Worm (Caenorhabditis elegans) whole organism, midembryonic: ENCODE data around the gene ipla-3.
A peak's percentile ranks its signal among the peaks of the same experiment; 100 is the strongest.

Source experiments
- T22C8.4 ChIP-seq: fragments of 200-800 bp; sonication (Bioruptor generic); IDR thresholded peaks from 2 replicates; pipeline ENCODE4 v1.3.6; 2022; ENCODE audit warnings: missing genetic modification characterization, missing compliant biosample characterization
- cog-1 ChIP-seq: sonication (generic microtip); optimal IDR thresholded peaks from 2 replicates; lab custom pipeline; 2016; ENCODE audit warnings: missing genetic modification characterization, missing compliant biosample characterization
- flt-1 ChIP-seq: fragments of 200-800 bp; sonication (Bioruptor generic); IDR thresholded peaks from 2 replicates; pipeline ENCODE4 v1.3.6; 2022; ENCODE audit warnings: missing genetic modification characterization, missing compliant biosample characterization
- klf-2 ChIP-seq: fragments of 200-800 bp; sonication (Bioruptor generic); conservative IDR thresholded peaks from 2 replicates; pipeline ENCODE4 v1.3.6; 2022; ENCODE audit warnings: missing genetic modification reagents, missing genetic modification characterization, missing compliant biosample characterization
- med-1 ChIP-seq: sonication (generic microtip); optimal IDR thresholded peaks from 2 replicates; lab custom pipeline; 2017; ENCODE audit warnings: missing genetic modification characterization, mild to moderate bottlenecking, missing compliant biosample characterization, antibody characterized with exemption, missing genetic modification reagents; ENCODE audit not compliant: insufficient read depth
- ref-1 ChIP-seq: fragments of 200-800 bp; sonication (Bioruptor generic); conservative IDR thresholded peaks from 2 replicates; pipeline ENCODE4 v1.3.6; 2022; ENCODE audit warnings: missing genetic modification reagents, missing genetic modification characterization, missing compliant biosample characterization
- tab-1 ChIP-seq: fragments of 200-800 bp; sonication (Bioruptor generic); IDR thresholded peaks from 2 replicates; pipeline ENCODE4 v1.3.6; 2022; ENCODE audit warnings: missing genetic modification characterization, missing compliant biosample characterization
- ztf-23 ChIP-seq: fragments of 200-800 bp; sonication (Bioruptor generic); IDR thresholded peaks from 2 replicates; pipeline ENCODE4 v1.3.6; 2022; ENCODE audit warnings: missing genetic modification reagents, missing genetic modification characterization, missing compliant biosample characterization
- ztf-29 ChIP-seq: fragments of 200-800 bp; sonication (Bioruptor generic); IDR thresholded peaks from 2 replicates; pipeline ENCODE4 v1.3.6; 2022; ENCODE audit warnings: missing genetic modification reagents, missing genetic modification characterization, missing compliant biosample characterization

The ipla-3 gene

DNA sequence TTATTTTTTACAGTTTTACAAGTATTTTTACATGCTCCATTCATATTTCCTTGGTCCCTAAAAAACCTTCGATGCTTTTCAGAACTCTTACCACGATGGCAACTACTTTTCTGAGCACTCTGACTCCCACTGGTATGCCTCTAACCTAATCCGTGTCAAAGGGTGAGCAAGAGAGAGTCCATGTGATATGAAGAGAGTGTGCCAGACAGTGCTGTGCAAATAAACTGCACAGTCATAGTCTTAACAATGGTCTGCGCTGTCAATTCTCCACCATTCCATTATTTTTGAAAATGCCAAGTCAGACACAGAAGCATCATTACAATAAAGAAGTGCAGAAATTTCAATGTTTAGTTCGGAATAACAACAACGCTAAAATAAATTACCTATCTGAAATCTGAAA is 16.2 kb upstream of the ipla-3 start:
- TF ChIP-seq cog-1 (tag; lab: Kevin White, UChicago) (no peak), T22C8.4 (GFP tag; lab: Robert Waterston, UW) (no peak)

DNA sequence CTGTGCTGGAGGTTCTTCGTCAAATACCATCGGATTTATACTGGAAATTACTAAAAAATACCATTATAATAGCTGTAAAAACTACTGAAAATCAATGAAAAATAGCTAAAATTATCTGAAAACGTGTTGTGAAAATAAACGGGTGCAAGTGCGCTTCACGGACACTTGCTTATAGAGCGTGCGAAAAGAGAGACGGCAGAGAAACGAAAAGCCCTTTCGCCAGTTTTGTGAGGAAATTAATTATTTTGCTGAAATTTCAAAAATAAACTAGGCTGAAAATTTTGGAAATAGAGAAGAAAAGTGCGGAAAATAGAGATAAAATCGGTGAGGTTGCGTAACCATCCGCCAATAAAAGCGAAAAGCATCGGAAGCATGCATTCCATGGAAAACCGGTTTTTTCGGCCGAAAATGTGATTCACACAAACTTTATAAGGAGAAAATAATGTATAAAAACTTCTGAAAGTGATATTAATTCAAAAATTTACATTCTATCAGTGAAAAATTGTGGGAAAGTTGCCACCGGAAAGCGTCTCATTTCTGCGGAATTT is 15.3 kb upstream of the ipla-3 start, which contains the start of gene dnj-25:
TSS of gene dnj-25 (minus strand) at position 57 of the 548 bp plus-strand sequence.
- TF ChIP-seq ref-1 (GFP tag; lab: Robert Waterston, UW) = no peak
- no peak for TF ChIP-seq T22C8.4 (GFP tag; lab: Robert Waterston, UW)
- no peak for TF ChIP-seq ztf-23 (GFP tag; lab: Robert Waterston, UW)

DNA sequence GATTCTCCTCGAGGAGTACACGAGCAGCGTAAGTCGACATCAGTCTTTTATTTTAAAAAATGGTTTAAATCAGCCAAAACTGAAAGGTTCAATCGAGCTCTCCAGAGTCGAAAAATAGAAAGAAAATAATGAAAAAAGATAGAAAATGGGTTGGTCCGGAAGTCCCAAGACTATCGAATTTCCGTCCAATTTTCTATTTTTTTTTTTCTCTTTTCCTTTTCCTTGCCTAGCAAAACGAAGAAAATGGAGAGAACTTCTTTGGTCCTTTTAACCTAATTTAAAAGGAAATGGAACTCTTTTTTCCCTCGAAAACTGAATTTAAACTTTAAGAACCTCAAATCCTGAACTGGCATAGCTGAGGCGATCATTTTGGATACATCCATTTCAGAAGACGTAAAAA is 10.3 kb upstream of the ipla-3 start:
- no peak for TF ChIP-seq klf-2
- no peak for TF ChIP-seq tab-1
- TF ChIP-seq ztf-29 (GFP tag; lab: Robert Waterston, UW) = no peak

DNA sequence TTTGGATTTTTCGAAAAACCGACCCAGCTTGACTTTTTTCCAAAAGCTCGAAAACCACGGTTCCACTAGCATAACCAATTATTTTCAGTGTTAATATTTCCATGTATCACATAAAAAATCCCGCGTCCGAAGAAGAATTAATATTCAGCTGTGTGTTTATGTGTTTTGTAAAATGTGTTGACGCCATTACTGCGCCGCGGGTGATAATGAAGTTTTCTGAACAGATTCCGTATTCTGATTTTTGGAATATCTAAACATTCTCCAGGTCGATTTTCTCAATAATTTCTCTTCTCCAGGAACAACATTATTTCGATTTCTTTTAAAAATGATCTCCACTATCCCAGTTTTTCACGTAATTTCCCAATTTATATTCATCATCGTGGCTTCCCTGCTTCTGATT is 5.6 kb upstream of the ipla-3 start, which contains the start of gene srxa-6:
TSS of gene srxa-6 (plus strand) at position 301 of the 400 bp plus-strand sequence.
- TF ChIP-seq med-1 (GFP tag; lab: Kevin White, UChicago) (no peak), klf-2 (no peak), flt-1 (GFP tag; lab: Robert Waterston, UW) (no peak), T22C8.4 (GFP tag; lab: Robert Waterston, UW) (no peak), ztf-23 (GFP tag; lab: Robert Waterston, UW) (no peak), ztf-29 (GFP tag; lab: Robert Waterston, UW) (no peak), tab-1 (no peak), ref-1 (GFP tag; lab: Robert Waterston, UW) (no peak), cog-1 (tag; lab: Kevin White, UChicago) (no peak)

DNA sequence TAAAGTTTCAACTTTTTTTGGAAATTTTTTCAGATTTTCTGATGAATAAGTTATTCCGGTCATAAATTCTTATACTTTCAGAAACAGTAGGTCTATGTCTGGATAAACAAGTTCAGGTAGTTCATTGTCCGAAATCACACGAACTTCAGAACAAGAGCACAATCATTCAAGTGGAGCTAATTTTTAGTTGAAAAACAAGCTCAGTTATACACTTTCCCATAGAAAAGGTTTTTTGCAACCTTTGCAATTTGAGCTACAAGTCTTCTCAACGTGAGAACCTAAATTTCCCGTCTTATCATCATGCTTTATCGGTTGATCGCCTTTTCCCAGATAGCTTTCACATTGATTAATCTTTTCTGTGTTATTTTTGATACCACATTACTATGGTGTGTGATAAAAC is 2.7 kb upstream of the ipla-3 start, which contains the start of gene srxa-1:
TSS of gene srxa-1 (plus strand) at position 301 of the 400 bp plus-strand sequence.
- no peak for TF ChIP-seq ztf-23 (GFP tag; lab: Robert Waterston, UW)
- TF ChIP-seq ref-1 (GFP tag; lab: Robert Waterston, UW) = no peak
- no peak for TF ChIP-seq flt-1 (GFP tag; lab: Robert Waterston, UW)
- TF ChIP-seq T22C8.4 (GFP tag; lab: Robert Waterston, UW) = no peak
- no peak for TF ChIP-seq klf-2
- TF ChIP-seq med-1 (GFP tag; lab: Kevin White, UChicago) = no peak

DNA sequence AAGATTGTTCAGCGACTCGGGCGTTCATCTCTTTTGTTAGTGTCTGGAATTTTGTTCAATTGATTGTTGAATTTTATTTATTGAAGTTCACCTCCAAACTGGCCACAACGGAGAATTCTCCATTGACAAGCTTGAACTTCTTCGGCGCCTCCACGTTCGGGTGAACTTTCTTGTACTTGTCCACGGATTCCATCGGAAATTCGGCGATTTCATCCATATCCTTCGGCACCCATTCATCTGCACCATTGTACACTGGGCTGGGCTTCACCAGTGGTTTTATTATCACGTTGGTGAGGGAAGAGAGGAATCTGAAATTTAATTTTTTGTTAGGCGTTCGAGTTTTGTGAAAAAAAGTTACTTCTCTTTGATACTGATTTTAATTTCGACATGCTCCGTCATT is 1.6 kb downstream of the ipla-3 start:
- TF ChIP-seq klf-2 = no peak
- TF ChIP-seq T22C8.4 (GFP tag; lab: Robert Waterston, UW) = no peak
- TF ChIP-seq tab-1 = no peak
- no peak for TF ChIP-seq ref-1 (GFP tag; lab: Robert Waterston, UW)
- TF ChIP-seq cog-1 (tag; lab: Kevin White, UChicago) = no peak
- no peak for TF ChIP-seq med-1 (GFP tag; lab: Kevin White, UChicago)
- no peak for TF ChIP-seq ztf-29 (GFP tag; lab: Robert Waterston, UW)
- no peak for TF ChIP-seq ztf-23 (GFP tag; lab: Robert Waterston, UW)
- TF ChIP-seq flt-1 (GFP tag; lab: Robert Waterston, UW) = no peak

DNA sequence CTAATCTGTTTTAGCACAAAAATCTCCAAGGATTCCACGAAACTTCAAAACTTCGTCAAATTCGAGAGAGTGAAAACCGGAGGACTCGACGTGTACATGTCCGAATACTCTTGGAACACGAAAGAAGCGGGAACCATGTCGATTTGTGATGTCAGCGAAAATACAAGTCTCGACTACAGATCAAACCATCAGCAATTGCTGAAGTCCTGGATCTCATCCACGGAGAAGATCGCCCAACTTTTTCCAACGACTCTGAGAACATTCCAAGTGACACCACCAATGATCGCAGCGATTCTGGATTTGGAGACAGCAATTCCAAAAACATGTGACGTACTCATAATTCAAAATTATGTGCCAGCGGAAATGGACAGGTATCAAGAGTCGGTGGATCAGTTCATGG is 6.6 kb downstream of the ipla-3 start:
- TF ChIP-seq T22C8.4 (GFP tag; lab: Robert Waterston, UW) = no peak
- no peak for TF ChIP-seq ztf-29 (GFP tag; lab: Robert Waterston, UW)
- no peak for TF ChIP-seq cog-1 (tag; lab: Kevin White, UChicago)
- TF ChIP-seq flt-1 (GFP tag; lab: Robert Waterston, UW) = no peak

DNA sequence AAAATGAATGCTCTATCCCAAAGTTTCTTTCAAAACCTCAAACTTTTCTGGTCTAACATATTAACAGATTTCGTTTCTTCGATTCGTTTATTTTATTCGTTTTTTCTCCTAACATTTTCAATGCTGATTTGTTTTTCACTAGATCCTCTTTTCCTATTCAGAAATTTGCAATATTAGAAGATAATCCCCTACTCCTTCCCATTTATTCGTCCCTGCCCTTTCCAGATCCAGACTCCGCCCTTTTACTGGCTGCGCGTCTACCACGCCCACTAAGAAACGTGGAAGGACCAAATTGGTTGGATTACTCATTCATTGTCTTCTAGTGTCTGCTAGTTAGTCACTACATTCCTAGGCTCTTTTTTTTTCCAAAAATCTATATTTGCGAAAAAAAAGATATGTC is 7.1 kb downstream of the ipla-3 start, which contains the start of gene Y44A6C.2:
TSS of gene Y44A6C.2 (plus strand) at position 301 of the 400 bp plus-strand sequence.
- TF ChIP-seq ref-1 (GFP tag; lab: Robert Waterston, UW) (no peak), flt-1 (GFP tag; lab: Robert Waterston, UW) (no peak), med-1 (GFP tag; lab: Kevin White, UChicago) (no peak), cog-1 (tag; lab: Kevin White, UChicago) (no peak), ztf-23 (GFP tag; lab: Robert Waterston, UW) (no peak), ztf-29 (GFP tag; lab: Robert Waterston, UW) (no peak), T22C8.4 (GFP tag; lab: Robert Waterston, UW) (no peak), klf-2 (no peak), tab-1 (no peak)

DNA sequence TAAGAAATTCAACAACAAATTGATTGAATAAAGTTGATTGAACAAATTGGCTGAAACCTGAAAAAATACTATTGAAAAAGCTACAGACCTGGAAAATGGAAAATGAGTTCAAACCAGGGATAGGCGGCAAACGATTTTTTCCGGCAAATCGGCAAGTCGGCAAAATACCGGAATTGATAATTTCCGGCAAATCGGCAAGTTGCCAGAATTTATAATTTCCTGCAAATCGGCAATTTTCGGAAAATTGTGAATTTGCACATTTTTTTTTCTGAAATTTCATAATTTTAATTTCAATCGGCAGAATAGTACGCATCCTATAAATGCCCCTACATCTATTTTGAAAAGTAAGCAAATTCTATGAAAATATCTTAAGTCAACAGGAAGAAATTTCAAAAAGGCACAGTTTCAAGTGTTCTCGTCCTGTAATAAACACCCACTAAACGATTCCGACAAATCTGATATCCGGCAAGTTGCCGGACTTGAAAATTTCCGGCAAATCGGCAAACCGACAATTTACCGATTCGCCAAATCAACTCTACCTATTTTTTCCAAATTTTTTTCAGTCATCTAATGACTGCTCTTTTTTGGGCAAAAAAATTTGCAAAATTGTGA is 12.1 kb downstream of the ipla-3 start:
- TF ChIP-seq T22C8.4 (GFP tag; lab: Robert Waterston, UW) (0 out of 2 replicates have a peak, but pooled peaks have one; percentile 8), ref-1 (GFP tag; lab: Robert Waterston, UW) (no peak), ztf-23 (GFP tag; lab: Robert Waterston, UW) (peak; percentile 41; the same call in 1 of the 2 replicates), med-1 (GFP tag; lab: Kevin White, UChicago) (no peak)

DNA sequence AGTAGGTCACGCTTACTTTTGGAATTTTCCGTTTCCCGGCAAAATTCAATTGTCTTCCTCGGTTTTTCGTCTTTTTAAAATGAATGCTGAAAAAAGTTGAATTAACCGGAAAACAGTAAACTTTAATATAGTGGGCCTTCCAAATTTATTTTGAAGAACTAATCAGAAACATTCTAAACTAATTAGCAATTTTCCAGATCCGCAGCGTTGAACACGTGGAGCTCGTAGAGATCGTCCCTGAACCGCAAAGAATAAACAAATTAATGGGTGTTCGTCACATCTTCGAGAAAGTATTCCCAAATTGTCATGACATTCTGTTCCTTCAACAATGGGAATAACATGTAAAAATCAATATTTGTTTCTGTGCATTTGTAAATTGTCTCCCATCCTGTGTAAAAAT is 12.8 kb downstream of the ipla-3 start:
- TF ChIP-seq tab-1 (no peak), T22C8.4 (GFP tag; lab: Robert Waterston, UW) (no peak), med-1 (GFP tag; lab: Kevin White, UChicago) (no peak), ztf-29 (GFP tag; lab: Robert Waterston, UW) (no peak), ztf-23 (GFP tag; lab: Robert Waterston, UW) (no peak), ref-1 (GFP tag; lab: Robert Waterston, UW) (no peak), flt-1 (GFP tag; lab: Robert Waterston, UW) (no peak), cog-1 (tag; lab: Kevin White, UChicago) (no peak), klf-2 (no peak)
